Fruit fly (Drosophila melanogaster) whole organism, prepupa: ENCODE results near the gene Ir67a.

Source experiments
- CG10669 ChIP-seq: fragments of 200-800 bp; sonication (Bioruptor generic); optimal IDR thresholded peaks from 3 replicates; lab custom pipeline; 2018; ENCODE audit warnings: missing biosample characterization, mild to moderate bottlenecking, missing genetic modification characterization, moderate library complexity
- CG11294 ChIP-seq: fragments of 200-800 bp; sonication (Bioruptor generic); IDR thresholded peaks from 2 replicates; pipeline ENCODE4 v1.3.6; 2022; ENCODE audit warnings: missing biosample characterization, missing genetic modification characterization
- CG11762 ChIP-seq: fragments of 200-800 bp; sonication (Bioruptor generic); optimal IDR thresholded peaks from 3 replicates; lab custom pipeline; 2016; ENCODE audit warnings: missing biosample characterization, missing genetic modification characterization; ENCODE audit not compliant: insufficient read depth
- CG1621 ChIP-seq: fragments of 200-800 bp; sonication (Bioruptor generic); optimal IDR thresholded peaks from 3 replicates; lab custom pipeline; 2018; ENCODE audit warnings: missing biosample characterization, mild to moderate bottlenecking, missing genetic modification characterization
- CG16779 ChIP-seq: fragments of 200-800 bp; sonication (Bioruptor generic); optimal IDR thresholded peaks from 3 replicates; lab custom pipeline; 2017; ENCODE audit warnings: missing biosample characterization, mild to moderate bottlenecking, missing genetic modification characterization
- CG31627 ChIP-seq: fragments of 200-800 bp; sonication (Bioruptor generic); optimal IDR thresholded peaks from 3 replicates; lab custom pipeline; 2016; ENCODE audit warnings: missing biosample characterization, missing genetic modification characterization
- CG32006 ChIP-seq: fragments of 200-800 bp; sonication (Bioruptor generic); optimal IDR thresholded peaks from 3 replicates; lab custom pipeline; 2017; ENCODE audit warnings: missing biosample characterization, mild to moderate bottlenecking, missing genetic modification characterization
- CG34406 ChIP-seq: fragments of 200-800 bp; sonication (Bioruptor generic); optimal IDR thresholded peaks from 3 replicates; lab custom pipeline; 2016; ENCODE audit warnings: missing biosample characterization, missing genetic modification characterization
- CG3919 ChIP-seq: fragments of 200-800 bp; sonication (Bioruptor generic); optimal IDR thresholded peaks from 3 replicates; lab custom pipeline; 2016; ENCODE audit warnings: missing biosample characterization, missing genetic modification characterization
- CG4318 ChIP-seq: fragments of 200-800 bp; sonication (Bioruptor generic); optimal IDR thresholded peaks from 3 replicates; lab custom pipeline; 2017; ENCODE audit warnings: missing biosample characterization, mild to moderate bottlenecking, missing genetic modification characterization
- CG6163 ChIP-seq: fragments of 200-800 bp; sonication (Bioruptor generic); IDR thresholded peaks from 3 replicates; pipeline ENCODE4 v1.3.6; 2022; ENCODE audit warnings: missing biosample characterization, missing genetic modification characterization
- CG6276 ChIP-seq: fragments of 200-800 bp; sonication (Bioruptor generic); optimal IDR thresholded peaks from 2 replicates; lab custom pipeline; 2017; ENCODE audit warnings: missing biosample characterization, mild to moderate bottlenecking, missing genetic modification characterization
- CG6792 ChIP-seq: fragments of 200-800 bp; sonication (Bioruptor generic); optimal IDR thresholded peaks from 3 replicates; lab custom pipeline; 2016; ENCODE audit warnings: missing biosample characterization, missing genetic modification characterization
- CG6808 ChIP-seq: fragments of 200-800 bp; sonication (Bioruptor generic); optimal IDR thresholded peaks from 3 replicates; lab custom pipeline; 2017; ENCODE audit warnings: missing biosample characterization, missing genetic modification characterization, mild to moderate bottlenecking, moderate library complexity, missing genetic modification reagents
- CG6854 ChIP-seq: fragments of 200-800 bp; sonication (Bioruptor generic); optimal IDR thresholded peaks from 2 replicates; lab custom pipeline; 2017; ENCODE audit warnings: missing biosample characterization, mild to moderate bottlenecking, missing genetic modification characterization
- CG7368 ChIP-seq: fragments of 200-800 bp; sonication (Bioruptor generic); optimal IDR thresholded peaks from 3 replicates; lab custom pipeline; 2016; ENCODE audit warnings: missing biosample characterization, missing genetic modification characterization
- CG8119 ChIP-seq: fragments of 200-800 bp; sonication (Bioruptor generic); IDR thresholded peaks from 3 replicates; pipeline ENCODE4 v1.3.6; 2022; ENCODE audit warnings: missing biosample characterization, missing genetic modification characterization
- CG8319 ChIP-seq: fragments of 200-800 bp; sonication (Bioruptor generic); optimal IDR thresholded peaks from 3 replicates; lab custom pipeline; 2016; ENCODE audit warnings: missing biosample characterization, missing genetic modification characterization
- CG9139 ChIP-seq: fragments of 200-800 bp; sonication (Bioruptor generic); optimal IDR thresholded peaks from 3 replicates; lab custom pipeline; 2017; ENCODE audit warnings: missing biosample characterization, mild to moderate bottlenecking, missing genetic modification characterization
- Eip75B ChIP-seq: fragments of 200-800 bp; sonication (Bioruptor generic); optimal IDR thresholded peaks from 3 replicates; lab custom pipeline; 2016; ENCODE audit warnings: missing biosample characterization, missing genetic modification characterization
- Eip78C ChIP-seq: fragments of 200-800 bp; sonication (Bioruptor generic); peaks from one replicate; lab custom pipeline; 2016; ENCODE audit warnings: missing biosample characterization, missing genetic modification characterization
- Eip93F ChIP-seq: fragments of 200-800 bp; sonication (Bioruptor generic); optimal IDR thresholded peaks from 2 replicates; lab custom pipeline; 2016; ENCODE audit warnings: missing biosample characterization, mild to moderate bottlenecking, missing genetic modification characterization
- Ets21C ChIP-seq: fragments of 200-800 bp; sonication (Bioruptor generic); optimal IDR thresholded peaks from 3 replicates; lab custom pipeline; 2016; ENCODE audit warnings: missing biosample characterization, missing genetic modification characterization
- Ets96B ChIP-seq: fragments of 200-800 bp; optimal IDR thresholded peaks from 2 replicates; lab custom pipeline; 2019; ENCODE audit warnings: missing biosample characterization, mild to moderate bottlenecking, missing genetic modification characterization, moderate library complexity
- Hr38 ChIP-seq: sonication (Bioruptor generic); optimal IDR thresholded peaks from 2 replicates; lab custom pipeline; 2016; ENCODE audit warnings: missing biosample characterization, missing genetic modification characterization
- Hr39 ChIP-seq: fragments of 200-800 bp; sonication (Bioruptor generic); optimal IDR thresholded peaks from 2 replicates; lab custom pipeline; 2016; ENCODE audit warnings: missing biosample characterization, missing genetic modification characterization
- Hr4 ChIP-seq: fragments of 200-800 bp; sonication (Bioruptor generic); optimal IDR thresholded peaks from 3 replicates; lab custom pipeline; 2016; ENCODE audit warnings: missing biosample characterization, missing genetic modification characterization
- Lpt ChIP-seq: fragments of 200-800 bp; sonication (Bioruptor generic); optimal IDR thresholded peaks from 3 replicates; lab custom pipeline; 2016; ENCODE audit warnings: missing biosample characterization, missing genetic modification characterization
- Met ChIP-seq: fragments of 200-800 bp; sonication (Bioruptor generic); optimal IDR thresholded peaks from 3 replicates; lab custom pipeline; 2016; ENCODE audit warnings: missing biosample characterization, missing genetic modification characterization
- OdsH ChIP-seq: fragments of 200-800 bp; sonication (Bioruptor generic); optimal IDR thresholded peaks from 3 replicates; lab custom pipeline; 2016; ENCODE audit warnings: missing biosample characterization, missing genetic modification characterization
- Smox ChIP-seq: fragments of 200-800 bp; sonication (Bioruptor generic); optimal IDR thresholded peaks from 3 replicates; lab custom pipeline; 2016; ENCODE audit warnings: missing biosample characterization, missing genetic modification characterization
- Sox102F ChIP-seq: fragments of 200-800 bp; sonication (Bioruptor generic); optimal IDR thresholded peaks from 2 replicates; lab custom pipeline; 2016; ENCODE audit warnings: missing biosample characterization, mild to moderate bottlenecking, missing genetic modification characterization
- Sox14 ChIP-seq: fragments of 200-800 bp; sonication (Bioruptor generic); optimal IDR thresholded peaks from 3 replicates; lab custom pipeline; 2016; ENCODE audit warnings: missing biosample characterization, missing genetic modification characterization
- Sox15 ChIP-seq: fragments of 200-800 bp; sonication (Bioruptor generic); optimal IDR thresholded peaks from 3 replicates; lab custom pipeline; 2016; ENCODE audit warnings: missing biosample characterization, missing genetic modification characterization
- acj6 ChIP-seq: fragments of 200-800 bp; sonication (Bioruptor generic); optimal IDR thresholded peaks from 3 replicates; lab custom pipeline; 2016; ENCODE audit warnings: missing biosample characterization, missing genetic modification characterization
- dac ChIP-seq: fragments of 200-800 bp; sonication (Bioruptor generic); optimal IDR thresholded peaks from 2 replicates; lab custom pipeline; 2017; ENCODE audit warnings: missing biosample characterization, mild to moderate bottlenecking, missing genetic modification characterization
- eg ChIP-seq: fragments of 200-800 bp; sonication (Bioruptor generic); IDR thresholded peaks from 3 replicates; pipeline ENCODE4 v1.3.6; 2022; ENCODE audit warnings: missing biosample characterization, missing genetic modification characterization
- esn ChIP-seq: fragments of 200-800 bp; sonication (Bioruptor generic); optimal IDR thresholded peaks from 2 replicates; lab custom pipeline; 2016; ENCODE audit warnings: missing biosample characterization, mild to moderate bottlenecking, missing genetic modification characterization, moderate library complexity
- fd59A ChIP-seq: fragments of 200-800 bp; sonication (Bioruptor generic); optimal IDR thresholded peaks from 2 replicates; lab custom pipeline; 2017; ENCODE audit warnings: missing biosample characterization, mild to moderate bottlenecking, missing genetic modification characterization, missing genetic modification reagents
- fd85E ChIP-seq: fragments of 200-800 bp; sonication (Bioruptor generic); optimal IDR thresholded peaks from 3 replicates; lab custom pipeline; 2016; ENCODE audit warnings: missing biosample characterization, missing genetic modification characterization
- lz ChIP-seq: fragments of 200-800 bp; sonication (Bioruptor generic); optimal IDR thresholded peaks from 3 replicates; lab custom pipeline; 2016; ENCODE audit warnings: missing biosample characterization, missing genetic modification characterization
- net ChIP-seq: fragments of 200-800 bp; sonication (Bioruptor generic); optimal IDR thresholded peaks from 3 replicates; lab custom pipeline; 2016; ENCODE audit warnings: missing biosample characterization, missing genetic modification characterization
- pdm3 ChIP-seq: fragments of 200-800 bp; sonication (Bioruptor generic); optimal IDR thresholded peaks from 3 replicates; lab custom pipeline; 2016; ENCODE audit warnings: missing biosample characterization, missing genetic modification characterization
- salr ChIP-seq, 2 experiments: fragments of 200-800 bp; sonication (Bioruptor generic); optimal IDR thresholded peaks; 3 replicates each; lab custom pipeline; 2016 to 2018; ENCODE audit warnings: missing biosample characterization in 2 of 2, missing genetic modification characterization in 2 of 2, mild to moderate bottlenecking in 1 of 2
- spab ChIP-seq: fragments of 200-800 bp; sonication (Bioruptor generic); optimal IDR thresholded peaks from 2 replicates; lab custom pipeline; 2017; ENCODE audit warnings: missing biosample characterization, mild to moderate bottlenecking, missing genetic modification characterization, missing genetic modification reagents
- ss ChIP-seq, 2 experiments: fragments of 200-800 bp; sonication (Bioruptor generic); optimal IDR thresholded peaks; 2 replicates in 1 of 2; 3 replicates in 1 of 2; lab custom pipeline; 2017 to 2018; ENCODE audit warnings: mild to moderate bottlenecking in 2 of 2, missing biosample characterization in 2 of 2, missing genetic modification characterization in 2 of 2, moderate library complexity in 1 of 2
- svp ChIP-seq: fragments of 200-800 bp; sonication (Bioruptor generic); peaks from one replicate; lab custom pipeline; 2016; ENCODE audit warnings: missing biosample characterization, missing genetic modification characterization
- topi ChIP-seq: fragments of 200-800 bp; sonication (Bioruptor generic); optimal IDR thresholded peaks from 3 replicates; lab custom pipeline; 2016; ENCODE audit warnings: missing biosample characterization, missing genetic modification characterization
- vri ChIP-seq: fragments of 200-800 bp; sonication (Bioruptor generic); optimal IDR thresholded peaks from 3 replicates; lab custom pipeline; 2016; ENCODE audit warnings: missing biosample characterization, mild to moderate bottlenecking, missing genetic modification characterization

Ir67a gene

dm6 chr3L:9505713-9506062 is 38.1 kb downstream of the Ir67a start:
- TF ChIP-seq vri (GFP tag; lab: Kevin White, UChicago) (peak; percentile 54), CG1621 (tag; lab: Kevin White, UChicago) (peak; percentile 48), CG32006 (GFP tag; lab: Kevin White, UChicago) (no peak), topi (GFP tag; lab: Kevin White, UChicago) (no peak), esn (GFP tag; lab: Kevin White, UChicago) (no peak)

dm6 chr3L:9505007-9505712 is 38.6 kb downstream of the Ir67a start, which contains the start of gene path:
path (minus strand) TSS chr3L:9505328.
- no peak for TF ChIP-seq fd85E (GFP tag; lab: Kevin White, UChicago)
- no peak for TF ChIP-seq Sox102F
- TF ChIP-seq Lpt (GFP tag; lab: Kevin White, UChicago), result no peak
- TF ChIP-seq Ets96B (tag; lab: Kevin White, UChicago), result peak; percentile 59
- peak; percentile 30 for TF ChIP-seq CG6854 (GFP tag; lab: Kevin White, UChicago)
- TF ChIP-seq CG4318 (GFP tag; lab: Kevin White, UChicago), result no peak
- TF ChIP-seq CG6792 (GFP tag; lab: Kevin White, UChicago), result no peak
- no peak for TF ChIP-seq spab (GFP tag; lab: Kevin White, UChicago)
- TF ChIP-seq Sox14 (GFP tag; lab: Kevin White, UChicago), result no peak
- no peak for TF ChIP-seq Eip93F
- peak; percentile 53 for TF ChIP-seq vri (GFP tag; lab: Kevin White, UChicago)
- peak; percentile 78 for TF ChIP-seq Eip78C (GFP tag; lab: Kevin White, UChicago)
- peak; percentile 6 for TF ChIP-seq CG10669 (GFP tag; lab: Kevin White, UChicago)
- TF ChIP-seq dac (GFP tag; lab: Kevin White, UChicago), result no peak
- peak; percentile 4 to 9 for TF ChIP-seq ss (GFP tag; optimal IDR thresholded peaks at IDR 0.05; lab: Kevin White, UChicago)
- no peak for TF ChIP-seq salr (GFP tag; optimal IDR thresholded peaks at IDR 0.05; lab: Kevin White, UChicago)
- no peak for TF ChIP-seq Met (GFP tag; lab: Kevin White, UChicago)
- TF ChIP-seq Hr39 (GFP tag; lab: Kevin White, UChicago), result no peak
- no peak for TF ChIP-seq CG8119
- no peak for TF ChIP-seq CG8319 (GFP tag; lab: Kevin White, UChicago)
- no peak for TF ChIP-seq CG31627 (GFP tag; lab: Kevin White, UChicago)
- TF ChIP-seq CG6276 (GFP tag; lab: Kevin White, UChicago), result peak; percentile 40
- no peak for TF ChIP-seq CG16779 (tag; lab: Kevin White, UChicago)
- TF ChIP-seq pdm3 (GFP tag; lab: Kevin White, UChicago), result no peak
- no peak for TF ChIP-seq CG6163
- peak; percentile 12 for TF ChIP-seq Hr4 (GFP tag; lab: Kevin White, UChicago)
- TF ChIP-seq CG32006 (GFP tag; lab: Kevin White, UChicago), result peak; percentile 52
- peak; percentile 9 for TF ChIP-seq acj6 (GFP tag; lab: Kevin White, UChicago)
- TF ChIP-seq CG1621 (tag; lab: Kevin White, UChicago), result no peak
- no peak for TF ChIP-seq Sox15 (GFP tag; lab: Kevin White, UChicago)
- TF ChIP-seq eg (GFP tag; lab: Robert Waterston, UW), result no peak
- no peak for TF ChIP-seq OdsH
- no peak for TF ChIP-seq CG11294
- peak; percentile 27 for TF ChIP-seq CG9139 (GFP tag; lab: Kevin White, UChicago)
- no peak for TF ChIP-seq net
- TF ChIP-seq CG11762 (GFP tag; lab: Kevin White, UChicago), result no peak
- TF ChIP-seq CG3919 (GFP tag; lab: Kevin White, UChicago), result peak; percentile 32
- TF ChIP-seq fd59A, result no peak
- TF ChIP-seq topi (GFP tag; lab: Kevin White, UChicago), result no peak
- peak; percentile 7 for TF ChIP-seq CG34406 (GFP tag; lab: Kevin White, UChicago)
- TF ChIP-seq Eip75B, result no peak
- peak; percentile 77 for TF ChIP-seq svp (GFP tag; lab: Kevin White, UChicago)
- no peak for TF ChIP-seq Hr38 (GFP tag; lab: Kevin White, UChicago)
- no peak for TF ChIP-seq Ets21C (GFP tag; lab: Kevin White, UChicago)
- no peak for TF ChIP-seq lz (GFP tag; lab: Kevin White, UChicago)
- peak; percentile 45 for TF ChIP-seq esn (GFP tag; lab: Kevin White, UChicago)
- no peak for TF ChIP-seq Smox (GFP tag; lab: Kevin White, UChicago)
- TF ChIP-seq CG6808 (GFP tag; lab: Kevin White, UChicago), result peak; percentile 19
- no peak for TF ChIP-seq CG7368 (GFP tag; lab: Kevin White, UChicago)
